Fruit fly (Drosophila melanogaster) whole organism, prepupa: ENCODE measurements around the gene Gsc.

Source experiments
- CG10631 ChIP-seq: fragments of 200-800 bp; sonication (Bioruptor generic); optimal IDR thresholded peaks from 2 replicates; lab custom pipeline; 2016; ENCODE audit warnings: missing biosample characterization, missing genetic modification characterization
- CG10669 ChIP-seq: fragments of 200-800 bp; sonication (Bioruptor generic); optimal IDR thresholded peaks from 3 replicates; lab custom pipeline; 2018; ENCODE audit warnings: missing biosample characterization, mild to moderate bottlenecking, missing genetic modification characterization, moderate library complexity
- CG11294 ChIP-seq: fragments of 200-800 bp; sonication (Bioruptor generic); IDR thresholded peaks from 2 replicates; pipeline ENCODE4 v1.3.6; 2022; ENCODE audit warnings: missing biosample characterization, missing genetic modification characterization
- CG11762 ChIP-seq: fragments of 200-800 bp; sonication (Bioruptor generic); optimal IDR thresholded peaks from 3 replicates; lab custom pipeline; 2016; ENCODE audit warnings: missing biosample characterization, missing genetic modification characterization; ENCODE audit not compliant: insufficient read depth
- CG15336 ChIP-seq: fragments of 200-800 bp; sonication (Bioruptor generic); IDR thresholded peaks from 2 replicates; pipeline ENCODE4 v1.3.6; 2022; ENCODE audit warnings: missing biosample characterization, missing genetic modification characterization
- CG1621 ChIP-seq: fragments of 200-800 bp; sonication (Bioruptor generic); optimal IDR thresholded peaks from 3 replicates; lab custom pipeline; 2018; ENCODE audit warnings: missing biosample characterization, mild to moderate bottlenecking, missing genetic modification characterization
- CG16779 ChIP-seq: fragments of 200-800 bp; sonication (Bioruptor generic); optimal IDR thresholded peaks from 3 replicates; lab custom pipeline; 2017; ENCODE audit warnings: missing biosample characterization, mild to moderate bottlenecking, missing genetic modification characterization
- CG3032 ChIP-seq: fragments of 200-800 bp; optimal IDR thresholded peaks from 2 replicates; lab custom pipeline; 2019; ENCODE audit warnings: missing biosample characterization, mild to moderate bottlenecking, missing genetic modification characterization, moderate library complexity
- CG31627 ChIP-seq: fragments of 200-800 bp; sonication (Bioruptor generic); optimal IDR thresholded peaks from 3 replicates; lab custom pipeline; 2016; ENCODE audit warnings: missing biosample characterization, missing genetic modification characterization
- CG32006 ChIP-seq: fragments of 200-800 bp; sonication (Bioruptor generic); optimal IDR thresholded peaks from 3 replicates; lab custom pipeline; 2017; ENCODE audit warnings: missing biosample characterization, mild to moderate bottlenecking, missing genetic modification characterization
- CG34406 ChIP-seq: fragments of 200-800 bp; sonication (Bioruptor generic); optimal IDR thresholded peaks from 3 replicates; lab custom pipeline; 2016; ENCODE audit warnings: missing biosample characterization, missing genetic modification characterization
- CG6163 ChIP-seq: fragments of 200-800 bp; sonication (Bioruptor generic); IDR thresholded peaks from 3 replicates; pipeline ENCODE4 v1.3.6; 2022; ENCODE audit warnings: missing biosample characterization, missing genetic modification characterization
- CG6276 ChIP-seq: fragments of 200-800 bp; sonication (Bioruptor generic); optimal IDR thresholded peaks from 2 replicates; lab custom pipeline; 2017; ENCODE audit warnings: missing biosample characterization, mild to moderate bottlenecking, missing genetic modification characterization
- CG6792 ChIP-seq: fragments of 200-800 bp; sonication (Bioruptor generic); optimal IDR thresholded peaks from 3 replicates; lab custom pipeline; 2016; ENCODE audit warnings: missing biosample characterization, missing genetic modification characterization
- CG6808 ChIP-seq: fragments of 200-800 bp; sonication (Bioruptor generic); optimal IDR thresholded peaks from 3 replicates; lab custom pipeline; 2017; ENCODE audit warnings: missing biosample characterization, missing genetic modification characterization, mild to moderate bottlenecking, moderate library complexity, missing genetic modification reagents
- CG7368 ChIP-seq: fragments of 200-800 bp; sonication (Bioruptor generic); optimal IDR thresholded peaks from 3 replicates; lab custom pipeline; 2016; ENCODE audit warnings: missing biosample characterization, missing genetic modification characterization
- CG8119 ChIP-seq: fragments of 200-800 bp; sonication (Bioruptor generic); IDR thresholded peaks from 3 replicates; pipeline ENCODE4 v1.3.6; 2022; ENCODE audit warnings: missing biosample characterization, missing genetic modification characterization
- CG8319 ChIP-seq: fragments of 200-800 bp; sonication (Bioruptor generic); optimal IDR thresholded peaks from 3 replicates; lab custom pipeline; 2016; ENCODE audit warnings: missing biosample characterization, missing genetic modification characterization
- CG8632 ChIP-seq: fragments of 200-800 bp; sonication (Bioruptor generic); optimal IDR thresholded peaks from 3 replicates; lab custom pipeline; 2016; ENCODE audit warnings: missing biosample characterization, missing genetic modification characterization
- Eip75B ChIP-seq: fragments of 200-800 bp; sonication (Bioruptor generic); optimal IDR thresholded peaks from 3 replicates; lab custom pipeline; 2016; ENCODE audit warnings: missing biosample characterization, missing genetic modification characterization
- Eip78C ChIP-seq: fragments of 200-800 bp; sonication (Bioruptor generic); peaks from one replicate; lab custom pipeline; 2016; ENCODE audit warnings: missing biosample characterization, missing genetic modification characterization
- Ets21C ChIP-seq: fragments of 200-800 bp; sonication (Bioruptor generic); optimal IDR thresholded peaks from 3 replicates; lab custom pipeline; 2016; ENCODE audit warnings: missing biosample characterization, missing genetic modification characterization
- Ets96B ChIP-seq: fragments of 200-800 bp; optimal IDR thresholded peaks from 2 replicates; lab custom pipeline; 2019; ENCODE audit warnings: missing biosample characterization, mild to moderate bottlenecking, missing genetic modification characterization, moderate library complexity
- Gug ChIP-seq: fragments of 200-800 bp; sonication (Bioruptor generic); IDR thresholded peaks from 2 replicates; pipeline ENCODE4 v1.3.6; 2022; ENCODE audit warnings: missing biosample characterization, missing genetic modification characterization
- Hr38 ChIP-seq: sonication (Bioruptor generic); optimal IDR thresholded peaks from 2 replicates; lab custom pipeline; 2016; ENCODE audit warnings: missing biosample characterization, missing genetic modification characterization
- Hr39 ChIP-seq: fragments of 200-800 bp; sonication (Bioruptor generic); optimal IDR thresholded peaks from 2 replicates; lab custom pipeline; 2016; ENCODE audit warnings: missing biosample characterization, missing genetic modification characterization
- Hr4 ChIP-seq: fragments of 200-800 bp; sonication (Bioruptor generic); optimal IDR thresholded peaks from 3 replicates; lab custom pipeline; 2016; ENCODE audit warnings: missing biosample characterization, missing genetic modification characterization
- Lpt ChIP-seq: fragments of 200-800 bp; sonication (Bioruptor generic); optimal IDR thresholded peaks from 3 replicates; lab custom pipeline; 2016; ENCODE audit warnings: missing biosample characterization, missing genetic modification characterization
- Met ChIP-seq: fragments of 200-800 bp; sonication (Bioruptor generic); optimal IDR thresholded peaks from 3 replicates; lab custom pipeline; 2016; ENCODE audit warnings: missing biosample characterization, missing genetic modification characterization
- OdsH ChIP-seq: fragments of 200-800 bp; sonication (Bioruptor generic); optimal IDR thresholded peaks from 3 replicates; lab custom pipeline; 2016; ENCODE audit warnings: missing biosample characterization, missing genetic modification characterization
- Smox ChIP-seq: fragments of 200-800 bp; sonication (Bioruptor generic); optimal IDR thresholded peaks from 3 replicates; lab custom pipeline; 2016; ENCODE audit warnings: missing biosample characterization, missing genetic modification characterization
- achi ChIP-seq: fragments of 200-800 bp; sonication (Bioruptor generic); optimal IDR thresholded peaks from 3 replicates; lab custom pipeline; 2016; ENCODE audit warnings: missing biosample characterization, missing genetic modification characterization
- acj6 ChIP-seq: fragments of 200-800 bp; sonication (Bioruptor generic); optimal IDR thresholded peaks from 3 replicates; lab custom pipeline; 2016; ENCODE audit warnings: missing biosample characterization, missing genetic modification characterization
- cyc ChIP-seq: fragments of 200-800 bp; sonication (Bioruptor generic); optimal IDR thresholded peaks from 3 replicates; lab custom pipeline; 2016; ENCODE audit warnings: missing biosample characterization, missing genetic modification characterization
- dac ChIP-seq: fragments of 200-800 bp; sonication (Bioruptor generic); optimal IDR thresholded peaks from 2 replicates; lab custom pipeline; 2017; ENCODE audit warnings: missing biosample characterization, mild to moderate bottlenecking, missing genetic modification characterization
- dsx ChIP-seq: fragments of 200-800 bp; optimal IDR thresholded peaks from 3 replicates; lab custom pipeline; 2019; ENCODE audit warnings: missing biosample characterization, mild to moderate bottlenecking, missing genetic modification characterization, moderate library complexity; ENCODE audit not compliant: poor library complexity, severe bottlenecking
- esn ChIP-seq: fragments of 200-800 bp; sonication (Bioruptor generic); optimal IDR thresholded peaks from 2 replicates; lab custom pipeline; 2016; ENCODE audit warnings: missing biosample characterization, mild to moderate bottlenecking, missing genetic modification characterization, moderate library complexity
- fd59A ChIP-seq: fragments of 200-800 bp; sonication (Bioruptor generic); optimal IDR thresholded peaks from 2 replicates; lab custom pipeline; 2017; ENCODE audit warnings: missing biosample characterization, mild to moderate bottlenecking, missing genetic modification characterization, missing genetic modification reagents
- fd85E ChIP-seq: fragments of 200-800 bp; sonication (Bioruptor generic); optimal IDR thresholded peaks from 3 replicates; lab custom pipeline; 2016; ENCODE audit warnings: missing biosample characterization, missing genetic modification characterization
- lz ChIP-seq: fragments of 200-800 bp; sonication (Bioruptor generic); optimal IDR thresholded peaks from 3 replicates; lab custom pipeline; 2016; ENCODE audit warnings: missing biosample characterization, missing genetic modification characterization
- net ChIP-seq: fragments of 200-800 bp; sonication (Bioruptor generic); optimal IDR thresholded peaks from 3 replicates; lab custom pipeline; 2016; ENCODE audit warnings: missing biosample characterization, missing genetic modification characterization
- pdm3 ChIP-seq: fragments of 200-800 bp; sonication (Bioruptor generic); optimal IDR thresholded peaks from 3 replicates; lab custom pipeline; 2016; ENCODE audit warnings: missing biosample characterization, missing genetic modification characterization
- salr ChIP-seq, 2 experiments: fragments of 200-800 bp; sonication (Bioruptor generic); optimal IDR thresholded peaks; 3 replicates each; lab custom pipeline; 2016 to 2018; ENCODE audit warnings: missing biosample characterization in 2 of 2, missing genetic modification characterization in 2 of 2, mild to moderate bottlenecking in 1 of 2
- spab ChIP-seq: fragments of 200-800 bp; sonication (Bioruptor generic); optimal IDR thresholded peaks from 2 replicates; lab custom pipeline; 2017; ENCODE audit warnings: missing biosample characterization, mild to moderate bottlenecking, missing genetic modification characterization, missing genetic modification reagents
- ss ChIP-seq, 2 experiments: fragments of 200-800 bp; sonication (Bioruptor generic); optimal IDR thresholded peaks; 2 replicates in 1 of 2; 3 replicates in 1 of 2; lab custom pipeline; 2017 to 2018; ENCODE audit warnings: mild to moderate bottlenecking in 2 of 2, missing biosample characterization in 2 of 2, missing genetic modification characterization in 2 of 2, moderate library complexity in 1 of 2
- svp ChIP-seq: fragments of 200-800 bp; sonication (Bioruptor generic); peaks from one replicate; lab custom pipeline; 2016; ENCODE audit warnings: missing biosample characterization, missing genetic modification characterization
- topi ChIP-seq: fragments of 200-800 bp; sonication (Bioruptor generic); optimal IDR thresholded peaks from 3 replicates; lab custom pipeline; 2016; ENCODE audit warnings: missing biosample characterization, missing genetic modification characterization

Gene Gsc

dm6 chr2L:612778-613177 lies 18.3 kb upstream of the Gsc start:
- TF ChIP-seq salr (GFP tag; optimal IDR thresholded peaks at IDR 0.05; lab: Kevin White, UChicago), result no peak
- TF ChIP-seq CG10631 (GFP tag; lab: Kevin White, UChicago), result peak; percentile 49
- TF ChIP-seq CG31627, result no peak
- TF ChIP-seq OdsH (GFP tag; lab: Kevin White, UChicago), result peak; percentile 43
- TF ChIP-seq Lpt (GFP tag; lab: Kevin White, UChicago), result no peak
- TF ChIP-seq CG10669 (GFP tag; lab: Kevin White, UChicago), result peak; percentile 38
- TF ChIP-seq svp (GFP tag; lab: Kevin White, UChicago), result peak; percentile 2
- TF ChIP-seq Eip78C (GFP tag; lab: Kevin White, UChicago), result peak; percentile 72
- peak in 1 of 2 experiments; percentile 53 for TF ChIP-seq ss (GFP tag; optimal IDR thresholded peaks at IDR 0.05; lab: Kevin White, UChicago)
- peak; percentile 7 for TF ChIP-seq acj6 (GFP tag; lab: Kevin White, UChicago)
- TF ChIP-seq CG6808 (GFP tag; lab: Kevin White, UChicago), result peak; percentile 58
- TF ChIP-seq dsx (GFP tag; lab: Kevin White, UChicago), result peak; percentile 14
- peak; percentile 61 for TF ChIP-seq Ets96B
- peak; percentile 9 for TF ChIP-seq CG8632 (GFP tag; lab: Kevin White, UChicago)
- TF ChIP-seq fd59A (GFP tag; lab: Kevin White, UChicago), result peak; percentile 63
- TF ChIP-seq spab (GFP tag; lab: Kevin White, UChicago), result peak; percentile 44
- TF ChIP-seq CG3032 (tag; lab: Kevin White, UChicago), result peak; percentile 42
- TF ChIP-seq net (GFP tag; lab: Kevin White, UChicago), result no peak
- TF ChIP-seq, all 60 proteins: peak for 14

dm6 chr2L:609497-609896 lies 15.0 kb upstream of the Gsc start:
- peak; percentile 34 for TF ChIP-seq esn (GFP tag; lab: Kevin White, UChicago)
- TF ChIP-seq Smox, result peak; percentile 35
- peak; percentile 12 for TF ChIP-seq net (GFP tag; lab: Kevin White, UChicago)
- peak; percentile 53 for TF ChIP-seq acj6 (GFP tag; lab: Kevin White, UChicago)
- peak; percentile 33 for TF ChIP-seq Gug (GFP tag; lab: Robert Waterston, UW)
- TF ChIP-seq achi (GFP tag; lab: Kevin White, UChicago), result peak; percentile 64
- TF ChIP-seq CG11294 (GFP tag; lab: Robert Waterston, UW), result no peak
- TF ChIP-seq lz (GFP tag; lab: Kevin White, UChicago), result peak; percentile 27
- TF ChIP-seq CG10631 (GFP tag; lab: Kevin White, UChicago), result peak; percentile 68
- TF ChIP-seq CG15336 (GFP tag; lab: Robert Waterston, UW), result 0 out of 2 replicates have a peak, but pooled peaks have one; percentile 35
- peak; percentile 67 for TF ChIP-seq fd59A (GFP tag; lab: Kevin White, UChicago)
- TF ChIP-seq spab (GFP tag; lab: Kevin White, UChicago), result peak; percentile 61
- TF ChIP-seq Met (GFP tag; lab: Kevin White, UChicago), result peak; percentile 32
- no peak for TF ChIP-seq dac
- TF ChIP-seq CG1621 (tag; lab: Kevin White, UChicago), result peak; percentile 78
- TF ChIP-seq CG8632 (GFP tag; lab: Kevin White, UChicago), result peak; percentile 30
- peak; percentile 50 for TF ChIP-seq CG6792 (GFP tag; lab: Kevin White, UChicago)
- peak; percentile 76 for TF ChIP-seq svp (GFP tag; lab: Kevin White, UChicago)
- TF ChIP-seq CG6163 (GFP tag; lab: Robert Waterston, UW), result peak; percentile 74
- TF ChIP-seq CG11762, result no peak
- TF ChIP-seq Ets96B, result peak; percentile 76
- TF ChIP-seq Hr4 (GFP tag; lab: Kevin White, UChicago), result peak; percentile 1
- no peak for TF ChIP-seq Hr38 (GFP tag; lab: Kevin White, UChicago)
- TF ChIP-seq CG34406 (GFP tag; lab: Kevin White, UChicago), result peak; percentile 12
- TF ChIP-seq CG8319 (GFP tag; lab: Kevin White, UChicago), result no peak
- no peak for TF ChIP-seq Ets21C (GFP tag; lab: Kevin White, UChicago)
- peak; percentile 91 for TF ChIP-seq Eip78C (GFP tag; lab: Kevin White, UChicago)
- TF ChIP-seq CG6276 (GFP tag; lab: Kevin White, UChicago), result no peak
- peak; percentile 59 for TF ChIP-seq OdsH (GFP tag; lab: Kevin White, UChicago)
- peak; percentile 65 for TF ChIP-seq pdm3 (GFP tag; lab: Kevin White, UChicago)
- peak; percentile 51 for TF ChIP-seq CG32006 (GFP tag; lab: Kevin White, UChicago)
- no peak for TF ChIP-seq cyc (GFP tag; lab: Kevin White, UChicago)
- peak; percentile 48 for TF ChIP-seq dsx (GFP tag; lab: Kevin White, UChicago)
- TF ChIP-seq Lpt (GFP tag; lab: Kevin White, UChicago), result peak; percentile 45
- TF ChIP-seq Hr39 (GFP tag; lab: Kevin White, UChicago), result peak; percentile 30
- TF ChIP-seq CG6808 (GFP tag; lab: Kevin White, UChicago), result peak; percentile 75
- TF ChIP-seq Eip75B (GFP tag; lab: Kevin White, UChicago), result peak; percentile 65
- no peak for TF ChIP-seq fd85E (GFP tag; lab: Kevin White, UChicago)
- TF ChIP-seq CG16779 (tag; lab: Kevin White, UChicago), result peak; percentile 21
- peak; percentile 62 for TF ChIP-seq CG3032 (tag; lab: Kevin White, UChicago)
- peak; percentile 5 for TF ChIP-seq CG7368 (GFP tag; lab: Kevin White, UChicago)
- TF ChIP-seq topi (GFP tag; lab: Kevin White, UChicago), result peak; percentile 40
- TF ChIP-seq CG31627, result peak; percentile 4
- peak; percentile 57; the same call in 2 of the 3 replicates for TF ChIP-seq CG8119 (GFP tag; lab: Robert Waterston, UW)
